Worm (Caenorhabditis elegans) whole organism, late embryonic: ENCODE measurements around the gene haf-7.

Source experiments
- ceh-2 ChIP-seq: sonication (generic microtip); optimal IDR thresholded peaks from 2 replicates; lab custom pipeline; 2016; ENCODE audit warnings: missing genotype, missing genetic modification characterization, missing compliant biosample characterization
- ceh-30 ChIP-seq: fragments of 150-350 bp; optimal IDR thresholded peaks from 2 replicates; lab custom pipeline; 2014; ENCODE audit warnings: missing biosample characterization, missing genetic modification characterization
- elt-2 ChIP-seq: sonication (generic microtip); optimal IDR thresholded peaks from 2 replicates; lab custom pipeline; 2016; ENCODE audit warnings: missing genetic modification reagents, missing genetic modification characterization, missing compliant biosample characterization
- ets-4 ChIP-seq: sonication (generic microtip); optimal IDR thresholded peaks from 2 replicates; lab custom pipeline; 2016; ENCODE audit warnings: missing genetic modification characterization, missing compliant biosample characterization
- hlh-8 ChIP-seq: sonication (generic microtip); optimal IDR thresholded peaks from 2 replicates; lab custom pipeline; 2016; ENCODE audit warnings: missing genotype, missing genetic modification characterization, missing compliant biosample characterization

DNA sequence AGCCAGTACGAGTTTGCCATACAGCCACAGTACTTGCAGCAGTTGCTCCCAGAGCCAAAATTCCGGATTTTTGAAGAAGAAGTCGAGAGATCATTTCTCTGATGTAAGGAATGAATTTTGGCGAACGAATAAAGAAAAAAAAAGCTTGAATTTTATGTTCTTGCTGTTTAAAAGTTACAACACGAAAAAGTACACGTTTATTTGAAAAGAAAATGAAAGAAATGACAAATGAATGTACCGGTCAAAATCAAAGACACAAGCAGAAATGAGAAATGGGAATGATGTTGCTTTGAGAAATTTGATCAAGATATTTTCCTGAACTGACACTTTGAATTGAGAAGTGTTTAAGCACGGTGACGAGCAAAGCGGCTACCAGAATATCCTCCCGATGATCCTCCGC, 31.8 kb upstream of the haf-7 start, which contains the start of gene Y50E8A.6:
- no peak for TF ChIP-seq elt-2 (tag; lab: Kevin White, UChicago)
- TF ChIP-seq hlh-8 = no peak
- no peak for TF ChIP-seq ets-4 (tag; lab: Kevin White, UChicago)
- no peak for TF ChIP-seq ceh-2 (tag; lab: Kevin White, UChicago)
- TF ChIP-seq ceh-30 (tag; lab: Kevin White, UChicago) = no peak
